Fruit fly (Drosophila melanogaster): ENCODE measurements around the gene sn.

Gene sn

dm6 chrX:7967052-7967847 is 3.4 kb downstream of the sn start (continued):
- peak; percentile 31; the same call in 1 of the 2 replicates for TF ChIP-seq seq (GFP tag; IDR thresholded peaks at IDR 0.05)
- no peak for TF ChIP-seq nau (GFP tag; optimal IDR thresholded peaks at IDR 0.05)
- TF ChIP-seq D (optimal IDR thresholded peaks at IDR 0.05): no peak
- TF ChIP-seq D (GFP tag; optimal IDR thresholded peaks at IDR 0.05): peak; percentile 5
- no peak for TF ChIP-seq gcm (GFP tag; optimal IDR thresholded peaks at IDR 0.05)
- TF ChIP-seq oc (tag; optimal IDR thresholded peaks at IDR 0.05): peak; percentile 56
- TF ChIP-seq Elba2 (GFP tag; optimal IDR thresholded peaks at IDR 0.05): no peak
- TF ChIP-seq gsb-n (tag; optimal IDR thresholded peaks at IDR 0.05): no peak
- no peak for TF ChIP-seq fd3F (GFP tag; optimal IDR thresholded peaks at IDR 0.05)
- TF ChIP-seq CG12219 (GFP tag; optimal IDR thresholded peaks at IDR 0.05): no peak
- TF ChIP-seq ase (GFP tag; IDR thresholded peaks at IDR 0.05): no peak

dm6 chrX:7967848-7968143 is 4.0 kb downstream of the sn start:
- TF ChIP-seq Pdp1 (GFP tag; optimal IDR thresholded peaks at IDR 0.05): peak in 1 of 2 experiments; percentile 52
- no peak for TF ChIP-seq crol (GFP tag; IDR thresholded peaks at IDR 0.05)
- TF ChIP-seq hb (GFP tag; IDR thresholded peaks at IDR 0.05; ENCODE audit: partially characterized antibody): no peak
- no peak for TF ChIP-seq br (optimal IDR thresholded peaks at IDR 0.05)
- peak; percentile 60 for TF ChIP-seq pros (GFP tag; optimal IDR thresholded peaks at IDR 0.05)
- TF ChIP-seq HLH54F (GFP tag; optimal IDR thresholded peaks at IDR 0.05): no peak
- TF ChIP-seq toy (GFP tag; IDR thresholded peaks at IDR 0.05): no peak
- TF ChIP-seq CG6854 (GFP tag; optimal IDR thresholded peaks at IDR 0.05): no peak
- no peak for TF ChIP-seq CG8765 (GFP tag; IDR thresholded peaks at IDR 0.05)
- peak in 1 of 2 experiments; percentile 40 for TF ChIP-seq Trl (optimal IDR thresholded peaks at IDR 0.05)
- TF ChIP-seq Trl (GFP tag; optimal IDR thresholded peaks at IDR 0.05): no peak
- no peak for TF ChIP-seq CG32532 (GFP tag; IDR thresholded peaks at IDR 0.05)
- TF ChIP-seq prd (optimal IDR thresholded peaks at IDR 0.05): no peak
- no peak for TF ChIP-seq prd (GFP tag; IDR thresholded peaks at IDR 0.05)
- no peak for TF ChIP-seq CG7963 (GFP tag; IDR thresholded peaks at IDR 0.05; ENCODE audit: partially characterized antibody)
- 0 out of 4 replicates have a peak, but pooled peaks have one; percentile 60 for TF ChIP-seq chinmo (GFP tag; IDR thresholded peaks at IDR 0.05; ENCODE audit: partially characterized antibody)
- peak; percentile 52 for TF ChIP-seq CG15479 (GFP tag; optimal IDR thresholded peaks at IDR 0.05)
- peak; percentile 6 for TF ChIP-seq nom (GFP tag; optimal IDR thresholded peaks at IDR 0.05)
- TF ChIP-seq CG2129 (GFP tag; IDR thresholded peaks at IDR 0.05; ENCODE audit: partially characterized antibody): no peak
- TF ChIP-seq GATAe (GFP tag; conservative IDR thresholded peaks at IDR 0.05): no peak
- TF ChIP-seq Lhr (GFP tag; optimal IDR thresholded peaks at IDR 0.05): no peak
- TF ChIP-seq CG4360 (GFP tag; IDR thresholded peaks at IDR 0.05): peak; percentile 65; the same call in 1 of the 2 replicates
- TF ChIP-seq CG17328 (GFP tag; IDR thresholded peaks at IDR 0.05): no peak
- TF ChIP-seq Dfd (GFP tag; optimal IDR thresholded peaks at IDR 0.05): no peak
- TF ChIP-seq ttk (GFP tag; IDR thresholded peaks at IDR 0.05): 0 out of 2 replicates have a peak, but pooled peaks have one; percentile 1
- TF ChIP-seq zen2 (GFP tag; IDR thresholded peaks at IDR 0.05; ENCODE audit: partially characterized antibody): no peak
- TF ChIP-seq zfh2 (GFP tag; optimal IDR thresholded peaks at IDR 0.05): no peak

- TF ChIP-seq Dip2 (GFP tag; IDR thresholded peaks at IDR 0.05) (no peak), tin (GFP tag; optimal IDR thresholded peaks at IDR 0.05) (peak; percentile 19), sima (GFP tag; optimal IDR thresholded peaks at IDR 0.05) (no peak), Six4 (GFP tag; optimal IDR thresholded peaks at IDR 0.05) (peak; percentile 29), H2.0 (GFP tag; IDR thresholded peaks at IDR 0.05) (no peak), CG7745 (tag; optimal IDR thresholded peaks at IDR 0.05) (no peak), CG10979 (tag; optimal IDR thresholded peaks at IDR 0.05) (peak; percentile 29), Oli (tag; optimal IDR thresholded peaks at IDR 0.05) (peak; percentile 43), tna (GFP tag; IDR thresholded peaks at IDR 0.05; ENCODE audit: partially characterized antibody) (peak; percentile 29; the same call in 1 of the 2 replicates), CG15269 (tag; optimal IDR thresholded peaks at IDR 0.05) (peak; percentile 48), pho (GFP tag; optimal IDR thresholded peaks at IDR 0.05) (no peak), CG14860 (GFP tag; IDR thresholded peaks at IDR 0.05; ENCODE audit: partially characterized antibody) (peak; percentile 67)
Measured at dm6 chrX:7968215-7968799, 4.5 kb downstream of the sn start, which contains the start of gene sws. Gene sws, minus strand, starts transcription at chrX:7968236.

All from whole organism, embryonic.